Fruit fly (Drosophila melanogaster) whole organism, embryonic: ENCODE results near the gene CG31538.

Experiments used
- Blimp-1 ChIP-seq: fragments of 200-800 bp; sonication (Bioruptor generic); optimal IDR thresholded peaks from 3 replicates; lab custom pipeline; 2018; ENCODE audit warnings: missing biosample characterization, missing genetic modification characterization, mild to moderate bottlenecking, moderate library complexity, missing genetic modification reagents
- CG10543 ChIP-seq: fragments of 200-800 bp; sonication (Bioruptor generic); optimal IDR thresholded peaks from 3 replicates; lab custom pipeline; 2017; ENCODE audit warnings: missing biosample characterization, mild to moderate bottlenecking, missing genetic modification characterization, moderate library complexity
- CG12219 ChIP-seq: fragments of 200-800 bp; sonication (Bioruptor generic); optimal IDR thresholded peaks from 3 replicates; lab custom pipeline; 2018; ENCODE audit warnings: missing biosample characterization, mild to moderate bottlenecking, missing genetic modification characterization
- CG13123 ChIP-seq: fragments of 200-800 bp; sonication (Bioruptor generic); optimal IDR thresholded peaks from 2 replicates; lab custom pipeline; 2016; ENCODE audit warnings: missing biosample characterization, missing genetic modification characterization
- CG13624 ChIP-seq: fragments of 200-800 bp; sonication (Bioruptor generic); optimal IDR thresholded peaks from 2 replicates; lab custom pipeline; 2016; ENCODE audit warnings: missing biosample characterization, missing genetic modification characterization
- CG1529 ChIP-seq: fragments of 200-800 bp; sonication (Bioruptor generic); optimal IDR thresholded peaks from 3 replicates; lab custom pipeline; 2018; ENCODE audit warnings: missing biosample characterization, missing genetic modification characterization
- CG18476 ChIP-seq: fragments of 200-800 bp; sonication (Bioruptor generic); optimal IDR thresholded peaks from 2 replicates; lab custom pipeline; 2016; ENCODE audit warnings: missing biosample characterization, mild to moderate bottlenecking, missing genetic modification characterization
- CG18599 ChIP-seq: fragments of 200-800 bp; sonication (Bioruptor generic); optimal IDR thresholded peaks from 3 replicates; lab custom pipeline; 2017; ENCODE audit warnings: missing biosample characterization, missing genetic modification characterization, mild to moderate bottlenecking, moderate library complexity, missing genetic modification reagents
- CG2202 ChIP-seq: fragments of 200-800 bp; sonication (Bioruptor generic); optimal IDR thresholded peaks from 2 replicates; lab custom pipeline; 2018; ENCODE audit warnings: missing biosample characterization, mild to moderate bottlenecking, missing genetic modification characterization
- CG3847 ChIP-seq: fragments of 200-800 bp; sonication (Bioruptor generic); IDR thresholded peaks from 2 replicates; pipeline ENCODE4 v1.3.6; 2022; ENCODE audit warnings: missing biosample characterization, missing genetic modification characterization
- CG43689 ChIP-seq: fragments of 200-800 bp; sonication (Bioruptor generic); IDR thresholded peaks from 2 replicates; pipeline ENCODE4 v1.3.6; 2022; ENCODE audit warnings: missing biosample characterization, missing genetic modification characterization
- CG5245 ChIP-seq: fragments of 200-800 bp; sonication (Bioruptor generic); optimal IDR thresholded peaks from 3 replicates; lab custom pipeline; 2016; ENCODE audit warnings: missing biosample characterization, missing genetic modification characterization
- CG6689 ChIP-seq: fragments of 200-800 bp; sonication (Bioruptor generic); IDR thresholded peaks from 2 replicates; pipeline ENCODE4 v1.3.6; 2022; ENCODE audit warnings: missing biosample characterization, missing genetic modification characterization
- CG7271 ChIP-seq: fragments of 200-800 bp; sonication (Bioruptor generic); optimal IDR thresholded peaks from 2 replicates; lab custom pipeline; 2018; ENCODE audit warnings: missing biosample characterization, mild to moderate bottlenecking, missing genetic modification characterization, moderate library complexity
- CG7839 ChIP-seq: fragments of 200-800 bp; sonication (Bioruptor generic); optimal IDR thresholded peaks from 3 replicates; lab custom pipeline; 2018; ENCODE audit warnings: missing biosample characterization, mild to moderate bottlenecking, missing genetic modification characterization, moderate library complexity
- CG7987 ChIP-seq: fragments of 200-800 bp; sonication (Bioruptor generic); optimal IDR thresholded peaks from 2 replicates; lab custom pipeline; 2018; ENCODE audit warnings: missing biosample characterization, mild to moderate bottlenecking, missing genetic modification characterization, moderate library complexity
- Dbx ChIP-seq: fragments of 200-800 bp; sonication (Bioruptor generic); IDR thresholded peaks from 3 replicates; pipeline ENCODE4 v1.3.6; 2022; ENCODE audit warnings: missing biosample characterization, missing genetic modification characterization
- Dek ChIP-seq: fragments of 200-800 bp; sonication (Bioruptor generic); optimal IDR thresholded peaks from 3 replicates; lab custom pipeline; 2019; ENCODE audit warnings: missing biosample characterization, mild to moderate bottlenecking, missing genetic modification characterization, moderate library complexity
- Doc3 ChIP-seq: fragments of 200-800 bp; sonication (Bioruptor generic); IDR thresholded peaks from 3 replicates; pipeline ENCODE4 v1.3.6; 2022; ENCODE audit warnings: missing biosample characterization, missing genetic modification characterization; ENCODE audit not compliant: partially characterized antibody
- E2f1 ChIP-seq: fragments of 200-800 bp; sonication (Bioruptor generic); IDR thresholded peaks from 2 replicates; pipeline ENCODE4 v1.3.6; 2022; ENCODE audit warnings: missing biosample characterization, missing genetic modification characterization
- Eip74EF ChIP-seq, 2 experiments: fragments of 200-800 bp in 1 of 2; fragments of >200 bp in 1 of 2; sonication (Bioruptor generic) in 1 of 2; optimal IDR thresholded peaks; 2 replicates each; lab custom pipeline; 2017 to 2019; ENCODE audit warnings: missing biosample characterization in 2 of 2, missing genetic modification characterization in 2 of 2, mild to moderate bottlenecking in 1 of 2, moderate library complexity in 1 of 2
- Fer3 ChIP-seq: fragments of 200-800 bp; sonication (Bioruptor generic); optimal IDR thresholded peaks from 2 replicates; lab custom pipeline; 2018; ENCODE audit warnings: missing biosample characterization, mild to moderate bottlenecking, missing genetic modification characterization, moderate library complexity
- H2.0 ChIP-seq: fragments of 200-800 bp; sonication (Bioruptor generic); IDR thresholded peaks from 2 replicates; pipeline ENCODE4 v1.3.6; 2022; ENCODE audit warnings: missing biosample characterization, missing genetic modification characterization
- Hr39 ChIP-seq: fragments of >200 bp; optimal IDR thresholded peaks from 2 replicates; lab custom pipeline; 2017
- Poxn ChIP-seq: fragments of 200-800 bp; sonication (Bioruptor generic); IDR thresholded peaks from 2 replicates; pipeline ENCODE4 v1.3.6; 2022; ENCODE audit warnings: missing biosample characterization, missing genetic modification characterization
- Side ChIP-seq: fragments of 200-800 bp; sonication (Bioruptor generic); optimal IDR thresholded peaks from 2 replicates; lab custom pipeline; 2016; ENCODE audit warnings: missing biosample characterization, missing genetic modification characterization
- Vsx1 ChIP-seq: fragments of 200-800 bp; sonication (Bioruptor generic); optimal IDR thresholded peaks from 2 replicates; lab custom pipeline; 2017; ENCODE audit warnings: missing biosample characterization, mild to moderate bottlenecking, missing genetic modification characterization, missing genetic modification reagents
- ap ChIP-seq: fragments of 200-800 bp; sonication (Bioruptor generic); IDR thresholded peaks from 2 replicates; pipeline ENCODE4 v1.3.6; 2022; ENCODE audit warnings: missing biosample characterization, missing genetic modification characterization
- ase ChIP-seq: fragments of 200-800 bp; sonication (Bioruptor generic); IDR thresholded peaks from 3 replicates; pipeline ENCODE4 v1.3.6; 2022; ENCODE audit warnings: missing biosample characterization, missing genetic modification characterization
- bab2 ChIP-seq: fragments of 200-800 bp; sonication (Bioruptor generic); optimal IDR thresholded peaks from 2 replicates; lab custom pipeline; 2016; ENCODE audit warnings: missing biosample characterization, missing genetic modification characterization
- chn ChIP-seq: fragments of 200-800 bp; sonication (Bioruptor generic); optimal IDR thresholded peaks from 2 replicates; lab custom pipeline; 2016; ENCODE audit warnings: missing biosample characterization, missing genetic modification characterization
- corto ChIP-seq: fragments of 200-800 bp; sonication (Bioruptor generic); optimal IDR thresholded peaks from 2 replicates; lab custom pipeline; 2016; ENCODE audit warnings: missing biosample characterization, mild to moderate bottlenecking, missing genetic modification characterization, moderate library complexity
- crc ChIP-seq: fragments of 200-800 bp; sonication (Bioruptor generic); optimal IDR thresholded peaks from 2 replicates; lab custom pipeline; 2016; ENCODE audit warnings: missing biosample characterization, missing genetic modification characterization
- ems ChIP-seq: fragments of 200-800 bp; sonication (Bioruptor generic); optimal IDR thresholded peaks from 3 replicates; lab custom pipeline; 2016; ENCODE audit warnings: missing biosample characterization, missing genetic modification characterization
- fd3F ChIP-seq: fragments of 200-800 bp; sonication (Bioruptor generic); optimal IDR thresholded peaks from 2 replicates; lab custom pipeline; 2018; ENCODE audit warnings: missing biosample characterization, mild to moderate bottlenecking, missing genetic modification characterization, moderate library complexity
- h ChIP-seq: fragments of >200 bp; optimal IDR thresholded peaks from 2 replicates; lab custom pipeline; 2017
- jing ChIP-seq: fragments of 200-800 bp; sonication (Bioruptor generic); optimal IDR thresholded peaks from 2 replicates; lab custom pipeline; 2018; ENCODE audit warnings: missing biosample characterization, mild to moderate bottlenecking, missing genetic modification characterization
- lola ChIP-seq, 3 experiments: fragments of >200 bp in 2 of 3; fragments of 200-800 bp in 1 of 3; sonication (Bioruptor generic) in 1 of 3; optimal IDR thresholded peaks; 2 replicates each; lab custom pipeline; 2017 to 2019; ENCODE audit warnings: missing biosample characterization in 3 of 3, missing genetic modification characterization in 3 of 3, mild to moderate bottlenecking in 1 of 3, moderate library complexity in 1 of 3
- lov ChIP-seq, 2 experiments: fragments of 200-800 bp in 1 of 2; fragments of >200 bp in 1 of 2; sonication (Bioruptor generic) in 1 of 2; IDR thresholded peaks in 1 of 2; optimal IDR thresholded peaks in 1 of 2; 2 replicates in 1 of 2; 3 replicates in 1 of 2; pipeline versions ENCODE4 v1.3.6 to Lab custom; 2017 to 2022; ENCODE audit warnings: missing biosample characterization in 1 of 2, missing genetic modification characterization in 1 of 2
- luna ChIP-seq: fragments of 200-800 bp; sonication (Bioruptor generic); optimal IDR thresholded peaks from 2 replicates; lab custom pipeline; 2016; ENCODE audit warnings: missing biosample characterization, missing genetic modification characterization
- nmo ChIP-seq: fragments of 200-800 bp; sonication (Bioruptor generic); optimal IDR thresholded peaks from 2 replicates; lab custom pipeline; 2018; ENCODE audit warnings: missing biosample characterization, mild to moderate bottlenecking, missing genetic modification characterization, moderate library complexity
- onecut ChIP-seq: fragments of 200-800 bp; sonication (Bioruptor generic); IDR thresholded peaks from 2 replicates; pipeline ENCODE4 v1.3.6; 2022; ENCODE audit warnings: missing biosample characterization, missing genetic modification characterization
- rib ChIP-seq: fragments of 200-800 bp; sonication (Bioruptor generic); IDR thresholded peaks from 2 replicates; pipeline ENCODE4 v1.3.6; 2022; ENCODE audit warnings: missing biosample characterization, missing genetic modification characterization
- row ChIP-seq: fragments of 200-800 bp; sonication (Bioruptor generic); IDR thresholded peaks from 3 replicates; pipeline ENCODE4 v1.3.6; 2022; ENCODE audit warnings: missing biosample characterization, missing genetic modification characterization
- salm ChIP-seq: fragments of 200-800 bp; sonication (Bioruptor generic); optimal IDR thresholded peaks from 2 replicates; lab custom pipeline; 2018; ENCODE audit warnings: missing biosample characterization, mild to moderate bottlenecking, missing genetic modification characterization
- seq ChIP-seq: fragments of 200-800 bp; sonication (Bioruptor generic); IDR thresholded peaks from 2 replicates; pipeline ENCODE4 v1.3.6; 2022; ENCODE audit warnings: missing biosample characterization, missing genetic modification characterization
- sim ChIP-seq: fragments of 200-800 bp; sonication (Bioruptor generic); IDR thresholded peaks from 2 replicates; pipeline ENCODE4 v1.3.6; 2022; ENCODE audit warnings: missing biosample characterization, missing genetic modification characterization
- stc ChIP-seq: fragments of 200-800 bp; sonication (Bioruptor generic); IDR thresholded peaks from 2 replicates; pipeline ENCODE4 v1.3.6; 2022; ENCODE audit warnings: missing biosample characterization, missing genetic modification characterization
- wor ChIP-seq: fragments of 200-800 bp; sonication (Bioruptor generic); IDR thresholded peaks from 2 replicates; pipeline ENCODE4 v1.3.6; 2022; ENCODE audit warnings: missing biosample characterization, missing genetic modification characterization

Gene CG31538

DNA sequence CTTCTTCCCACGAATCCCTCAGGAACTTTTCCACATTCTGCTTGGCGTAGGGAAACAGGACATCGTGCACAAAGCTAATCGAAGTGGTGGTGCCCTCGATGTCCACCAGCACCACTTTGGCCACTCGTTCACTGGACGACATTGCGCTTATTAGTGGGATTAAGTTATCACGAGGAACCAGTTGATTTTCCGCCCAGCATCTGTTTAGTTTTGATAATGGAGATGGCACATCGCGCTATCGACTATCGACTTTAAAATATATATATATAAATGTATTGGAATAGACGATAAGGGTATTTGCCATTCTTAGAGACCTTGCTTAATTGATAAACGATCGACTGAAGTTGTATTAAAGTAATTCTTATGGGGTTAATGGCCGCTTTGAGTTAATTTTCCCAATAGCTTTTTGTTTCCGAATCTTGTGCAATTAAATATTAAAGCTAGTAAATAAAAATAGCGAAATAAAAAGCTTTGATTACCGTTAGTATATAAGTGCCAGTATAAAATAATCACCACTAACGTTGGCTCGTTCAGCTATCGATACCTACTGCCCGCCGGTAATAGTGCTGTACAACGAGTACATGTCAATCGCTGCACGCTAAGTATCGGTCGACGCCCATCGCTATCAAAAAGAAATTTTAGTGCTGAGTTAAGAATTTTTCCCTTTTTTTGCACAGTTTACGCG is 21.0 kb downstream of the CG31538 start, which contains the start of the genes Enoph and Hph (continued):
- TF ChIP-seq chn (GFP tag; lab: Kevin White, UChicago) (peak; percentile 11), CG13624 (GFP tag; lab: Kevin White, UChicago) (peak; percentile 71), nmo (GFP tag; lab: Kevin White, UChicago) (peak; percentile 82), Fer3 (tag; lab: Kevin White, UChicago) (peak; percentile 41), CG10543 (GFP tag; lab: Kevin White, UChicago) (peak; percentile 75), salm (no peak), Doc3 (GFP tag; lab: Robert Waterston, UW) (peak; percentile 66), Dek (tag; lab: Kevin White, UChicago) (peak; percentile 36), CG12219 (GFP tag; lab: Kevin White, UChicago) (no peak), jing (GFP tag; lab: Kevin White, UChicago) (no peak), E2f1 (GFP tag; lab: Robert Waterston, UW) (0 out of 2 replicates have a peak, but pooled peaks have one; percentile 43), ap (peak; percentile 47; the same call in 1 of the 2 replicates), CG5245 (peak; percentile 38), CG1529 (GFP tag; lab: Kevin White, UChicago) (peak; percentile 1), CG18599 (GFP tag; lab: Kevin White, UChicago) (peak; percentile 72), Vsx1 (GFP tag; lab: Kevin White, UChicago) (peak; percentile 50), sim (GFP tag; lab: Robert Waterston, UW) (no peak), crc (GFP tag; lab: Kevin White, UChicago) (peak; percentile 25), ems (peak; percentile 38), seq (GFP tag; lab: Robert Waterston, UW) (0 out of 2 replicates have a peak, but pooled peaks have one; percentile 28), onecut (GFP tag; lab: Robert Waterston, UW) (no peak), stc (no peak), Dbx (GFP tag; lab: Robert Waterston, UW) (peak; percentile 78), Eip74EF (GFP tag; optimal IDR thresholded peaks at IDR 0.05; lab: Kevin White, UChicago) (no peak), luna (no peak), lov (optimal IDR thresholded peaks at IDR 0.05; lab: Kevin White, UChicago) (no peak), lov (GFP tag; IDR thresholded peaks at IDR 0.05; lab: Robert Waterston, UW) (no peak), Blimp-1 (GFP tag; lab: Kevin White, UChicago) (peak; percentile 45), H2.0 (GFP tag; lab: Robert Waterston, UW) (no peak), row (peak; percentile 80), CG3847 (GFP tag; lab: Robert Waterston, UW) (peak; percentile 57), h (lab: Kevin White, UChicago) (no peak), CG7839 (tag; lab: Kevin White, UChicago) (peak; percentile 62), Hr39 (lab: Kevin White, UChicago) (no peak), rib (GFP tag; lab: Robert Waterston, UW) (peak; percentile 47; the same call in 1 of the 2 replicates), CG13123 (GFP tag; lab: Kevin White, UChicago) (no peak), Poxn (GFP tag; lab: Robert Waterston, UW) (no peak), CG7271 (tag; lab: Kevin White, UChicago) (no peak), fd3F (GFP tag; lab: Kevin White, UChicago) (peak; percentile 56), CG6689 (GFP tag; lab: Robert Waterston, UW) (peak; percentile 50; the same call in 1 of the 2 replicates), corto (peak; percentile 70), CG18476 (GFP tag; lab: Kevin White, UChicago) (peak; percentile 24), CG2202 (no peak), wor (peak; percentile 36; the same call in 1 of the 2 replicates), Side (GFP tag; lab: Kevin White, UChicago) (peak; percentile 56), CG43689 (no peak), CG7987 (GFP tag; lab: Kevin White, UChicago) (no peak), bab2 (GFP tag; lab: Kevin White, UChicago) (peak; percentile 35), lola (GFP tag; optimal IDR thresholded peaks at IDR 0.05; lab: Kevin White, UChicago) (peak in 1 of 3 experiments; percentile 52), ase (GFP tag; lab: Robert Waterston, UW) (0 out of 3 replicates have a peak, but pooled peaks have one; percentile 45)
